Worm (Caenorhabditis elegans) whole organism, L2 larva: Measurements from ENCODE around the gene smcr-8.

ENCODE experiments used
- C34F6.9 ChIP-seq: fragments of 150-350 bp; optimal IDR thresholded peaks from 2 replicates; lab custom pipeline; 2014; ENCODE audit warnings: missing biosample characterization, missing genetic modification characterization
- F13H6.1 ChIP-seq: sonication (generic microtip); optimal IDR thresholded peaks from 2 replicates; lab custom pipeline; 2016; ENCODE audit warnings: missing genetic modification characterization, missing compliant biosample characterization
- R02D3.7 ChIP-seq: fragments of 150-350 bp; optimal IDR thresholded peaks from 2 replicates; lab custom pipeline; 2014; ENCODE audit warnings: missing biosample characterization, missing genetic modification characterization
- Y55F3AM.14 ChIP-seq: fragments of 200-800 bp; sonication (Bioruptor generic); optimal IDR thresholded peaks from 2 replicates; lab custom pipeline; 2018; ENCODE audit warnings: mild to moderate bottlenecking, missing genetic modification characterization, missing compliant biosample characterization
- ZK546.5 ChIP-seq: sonication (generic microtip); optimal IDR thresholded peaks from 2 replicates; lab custom pipeline; 2017; ENCODE audit warnings: missing biosample characterization, missing genetic modification characterization
- alr-1 ChIP-seq: fragments of 150-350 bp; optimal IDR thresholded peaks from 2 replicates; lab custom pipeline; 2014; ENCODE audit warnings: missing biosample characterization, missing genetic modification characterization
- aly-2 ChIP-seq: fragments of 150-350 bp; optimal IDR thresholded peaks from 2 replicates; lab custom pipeline; 2014; ENCODE audit warnings: missing biosample characterization, missing genetic modification characterization
- ama-1 ChIP-seq: fragments of 150-350 bp; optimal IDR thresholded peaks from 2 replicates; lab custom pipeline; 2018; ENCODE audit warnings: inconsistent platforms
- blmp-1 ChIP-seq: sonication (generic microtip); optimal IDR thresholded peaks from 2 replicates; lab custom pipeline; 2017; ENCODE audit warnings: missing genetic modification characterization, mild to moderate bottlenecking, missing compliant biosample characterization, antibody characterized with exemption, moderate library complexity; ENCODE audit not compliant: insufficient read depth
- ceh-16 ChIP-seq: fragments of 150-350 bp; optimal IDR thresholded peaks from 2 replicates; lab custom pipeline; 2014; ENCODE audit warnings: missing biosample characterization, missing genetic modification characterization
- ceh-82 ChIP-seq: fragments of 150-350 bp; optimal IDR thresholded peaks from 2 replicates; lab custom pipeline; 2014; ENCODE audit warnings: missing biosample characterization, missing genetic modification characterization
- crh-2 ChIP-seq: sonication (generic microtip); optimal IDR thresholded peaks from 2 replicates; lab custom pipeline; 2017; ENCODE audit warnings: missing biosample characterization, missing genetic modification characterization
- dmd-4 ChIP-seq: sonication (generic microtip); optimal IDR thresholded peaks from 2 replicates; lab custom pipeline; 2017; ENCODE audit warnings: missing biosample characterization, missing genetic modification characterization
- egl-27 ChIP-seq: sonication (generic microtip); optimal IDR thresholded peaks from 3 replicates; lab custom pipeline; 2017; ENCODE audit warnings: missing biosample characterization, missing genetic modification reagents, missing genetic modification characterization
- elt-1 ChIP-seq: fragments of 150-350 bp; optimal IDR thresholded peaks from 2 replicates; lab custom pipeline; 2014; ENCODE audit warnings: missing biosample characterization, missing genetic modification characterization
- elt-3 ChIP-seq: sonication (generic microtip); optimal IDR thresholded peaks from 2 replicates; lab custom pipeline; 2017; ENCODE audit warnings: missing biosample characterization, missing genetic modification characterization
- fos-1 ChIP-seq: fragments of 150-350 bp; optimal IDR thresholded peaks from 2 replicates; lab custom pipeline; 2014; ENCODE audit warnings: missing biosample characterization, missing genetic modification characterization
- gmeb-1 ChIP-seq: fragments of 150-350 bp; optimal IDR thresholded peaks from 2 replicates; lab custom pipeline; 2014; ENCODE audit warnings: missing biosample characterization, missing genetic modification characterization
- lin-11 ChIP-seq: fragments of 150-350 bp; sonication (generic microtip); optimal IDR thresholded peaks from 2 replicates; lab custom pipeline; 2014; ENCODE audit warnings: missing biosample characterization, missing genetic modification characterization, inconsistent platforms, mixed read lengths
- lin-13 ChIP-seq: fragments of 150-350 bp; optimal IDR thresholded peaks from 2 replicates; lab custom pipeline; 2014; ENCODE audit warnings: missing biosample characterization, missing genetic modification reagents, missing genetic modification characterization
- lin-39 ChIP-seq: fragments of 150-350 bp; optimal IDR thresholded peaks from 2 replicates; lab custom pipeline; 2014; ENCODE audit warnings: missing biosample characterization, missing genetic modification reagents, missing genetic modification characterization
- lsy-2 ChIP-seq, 2 experiments: fragments of 150-350 bp in 1 of 2; sonication (generic microtip) in 1 of 2; optimal IDR thresholded peaks; 2 replicates each; lab custom pipeline; 2014 to 2017; ENCODE audit warnings: missing biosample characterization in 2 of 2, missing genetic modification characterization in 2 of 2
- mab-5 ChIP-seq: fragments of 150-350 bp; optimal IDR thresholded peaks from 2 replicates; lab custom pipeline; 2014; ENCODE audit warnings: missing biosample characterization, missing genetic modification characterization
- mbf-1 ChIP-seq: sonication (generic microtip); optimal IDR thresholded peaks from 2 replicates; lab custom pipeline; 2017; ENCODE audit warnings: missing biosample characterization, missing genetic modification characterization
- mdl-1 ChIP-seq, 2 experiments: fragments of 150-350 bp in 1 of 2; sonication (generic microtip) in 1 of 2; optimal IDR thresholded peaks; 2 replicates each; lab custom pipeline; 2017; ENCODE audit warnings: missing biosample characterization in 2 of 2, missing genetic modification characterization in 2 of 2
- nhr-10 ChIP-seq: sonication (generic microtip); optimal IDR thresholded peaks from 2 replicates; lab custom pipeline; 2017; ENCODE audit warnings: missing biosample characterization, missing genetic modification characterization
- nhr-11 ChIP-seq: fragments of 150-350 bp; optimal IDR thresholded peaks from 2 replicates; lab custom pipeline; 2014; ENCODE audit warnings: missing biosample characterization, missing genetic modification characterization
- nhr-12 ChIP-seq: fragments of 150-350 bp; optimal IDR thresholded peaks from 2 replicates; lab custom pipeline; 2014; ENCODE audit warnings: missing biosample characterization, missing genetic modification characterization
- nhr-129 ChIP-seq: fragments of 150-350 bp; optimal IDR thresholded peaks from 2 replicates; lab custom pipeline; 2014; ENCODE audit warnings: missing biosample characterization, missing genetic modification characterization
- nhr-21 ChIP-seq: fragments of 150-350 bp; optimal IDR thresholded peaks from 2 replicates; lab custom pipeline; 2014; ENCODE audit warnings: missing biosample characterization, missing genetic modification characterization
- nhr-23 ChIP-seq: fragments of 150-350 bp; optimal IDR thresholded peaks from 2 replicates; lab custom pipeline; 2014; ENCODE audit warnings: missing biosample characterization, missing genetic modification reagents, missing genetic modification characterization
- nhr-237 ChIP-seq: fragments of 150-350 bp; optimal IDR thresholded peaks from 2 replicates; lab custom pipeline; 2014; ENCODE audit warnings: missing biosample characterization, missing genetic modification characterization
- nhr-25 ChIP-seq: fragments of 150-350 bp; sonication (generic microtip); optimal IDR thresholded peaks from 3 replicates; lab custom pipeline; 2014; ENCODE audit warnings: missing biosample characterization, missing genetic modification characterization
- nhr-6 ChIP-seq: fragments of 150-350 bp; optimal IDR thresholded peaks from 2 replicates; lab custom pipeline; 2014; ENCODE audit warnings: missing biosample characterization, missing genetic modification characterization
- nhr-77 ChIP-seq: fragments of 150-350 bp; optimal IDR thresholded peaks from 2 replicates; lab custom pipeline; 2014; ENCODE audit warnings: missing biosample characterization, missing genetic modification characterization
- peb-1 ChIP-seq: fragments of 150-350 bp; optimal IDR thresholded peaks from 2 replicates; lab custom pipeline; 2014; ENCODE audit warnings: missing biosample characterization, missing genetic modification characterization
- sem-4 ChIP-seq: fragments of 150-350 bp; optimal IDR thresholded peaks from 2 replicates; lab custom pipeline; 2014; ENCODE audit warnings: missing biosample characterization, missing genetic modification reagents, missing genetic modification characterization
- skn-1 ChIP-seq: sonication (generic microtip); optimal IDR thresholded peaks from 2 replicates; lab custom pipeline; 2017; ENCODE audit warnings: missing biosample characterization, missing genetic modification characterization
- sma-3 ChIP-seq: sonication (generic microtip); optimal IDR thresholded peaks from 2 replicates; lab custom pipeline; 2016; ENCODE audit warnings: missing genetic modification reagents, missing genetic modification characterization, missing compliant biosample characterization
- sma-9 ChIP-seq, 2 experiments: fragments of 150-350 bp in 1 of 2; sonication (generic microtip) in 1 of 2; optimal IDR thresholded peaks; 2 replicates each; lab custom pipeline; 2014 to 2016; ENCODE audit warnings: missing genetic modification characterization in 2 of 2, mild to moderate bottlenecking in 1 of 2, missing biosample characterization in 1 of 2, missing compliant biosample characterization in 1 of 2, missing genetic modification reagents in 1 of 2, moderate library complexity in 1 of 2
- snpc-4 ChIP-seq: fragments of 150-350 bp; optimal IDR thresholded peaks from 2 replicates; lab custom pipeline; 2014; ENCODE audit warnings: missing biosample characterization, missing genetic modification characterization
- unc-55 ChIP-seq: fragments of 150-350 bp; sonication (generic microtip); optimal IDR thresholded peaks from 3 replicates; lab custom pipeline; 2014; ENCODE audit warnings: missing biosample characterization, missing genetic modification reagents, missing genetic modification characterization
- unc-62 ChIP-seq: fragments of 150-350 bp; optimal IDR thresholded peaks from 2 replicates; lab custom pipeline; 2014; ENCODE audit warnings: missing biosample characterization, missing genetic modification reagents, missing genetic modification characterization
- zag-1 ChIP-seq: fragments of 150-350 bp; optimal IDR thresholded peaks from 2 replicates; lab custom pipeline; 2014; ENCODE audit warnings: missing biosample characterization, missing genetic modification characterization
- ztf-1 ChIP-seq: fragments of 200-800 bp; sonication (Bioruptor generic); conservative IDR thresholded peaks from 2 replicates; pipeline ENCODE4 v1.3.6; 2022; ENCODE audit warnings: missing genetic modification characterization, missing compliant biosample characterization
- ztf-11 ChIP-seq: sonication (generic microtip); optimal IDR thresholded peaks from 2 replicates; lab custom pipeline; 2017; ENCODE audit warnings: missing biosample characterization, missing genetic modification characterization
- ztf-4 ChIP-seq: fragments of 150-350 bp; optimal IDR thresholded peaks from 2 replicates; lab custom pipeline; 2014; ENCODE audit warnings: missing biosample characterization, missing genetic modification characterization

Gene smcr-8

ce11 chrIII:5024393-5024964 is 25.3 kb downstream of the smcr-8 start, which contains the start of gene pcf-11:
pcf-11 (plus strand) TSS chrIII:5024914.
- TF ChIP-seq crh-2 (tag; lab: Kevin White, UChicago) = peak; percentile 84
- TF ChIP-seq sma-3 (GFP tag; lab: Kevin White, UChicago) = peak; percentile 42
- TF ChIP-seq nhr-129 = peak; percentile 52
- TF ChIP-seq ama-1 = peak; percentile 83
- TF ChIP-seq fos-1 (tag; lab: Kevin White, UChicago) = peak; percentile 46
- TF ChIP-seq lsy-2 (tag; optimal IDR thresholded peaks at IDR 0.05; lab: Kevin White, UChicago) = peak; percentile 43 to 63
- no peak for TF ChIP-seq ceh-82 (tag; lab: Kevin White, UChicago)
- TF ChIP-seq C34F6.9 (tag; lab: Kevin White, UChicago) = peak; percentile 84
- no peak for TF ChIP-seq nhr-23 (tag; lab: Kevin White, UChicago)
- TF ChIP-seq nhr-21 (tag; lab: Kevin White, UChicago) = no peak
- peak; percentile 44 for TF ChIP-seq nhr-25 (tag; lab: Kevin White, UChicago)
- TF ChIP-seq ztf-4 = no peak
- TF ChIP-seq elt-3 = no peak
- peak; percentile 68 for TF ChIP-seq sem-4
- no peak for TF ChIP-seq nhr-11 (tag; lab: Kevin White, UChicago)
- peak; percentile 66 to 77 for TF ChIP-seq mdl-1 (tag; optimal IDR thresholded peaks at IDR 0.05; lab: Kevin White, UChicago)
- peak; percentile 75 for TF ChIP-seq lin-11 (tag; lab: Kevin White, UChicago)
- TF ChIP-seq lin-13 (GFP tag; lab: Kevin White, UChicago) = peak; percentile 64
- TF ChIP-seq sma-9 (GFP tag; optimal IDR thresholded peaks at IDR 0.05; lab: Kevin White, UChicago) = peak; percentile 20
- TF ChIP-seq sma-9 (tag; optimal IDR thresholded peaks at IDR 0.05; lab: Kevin White, UChicago) = no peak
- peak; percentile 48 for TF ChIP-seq F13H6.1 (tag; lab: Kevin White, UChicago)
- TF ChIP-seq mab-5 = peak; percentile 31
- TF ChIP-seq unc-55 = peak; percentile 77
- TF ChIP-seq gmeb-1 (tag; lab: Kevin White, UChicago) = peak; percentile 50
- TF ChIP-seq blmp-1 (tag; lab: Kevin White, UChicago) = peak; percentile 47

ce11 chrIII:5025136-5025629 is 26.0 kb downstream of the smcr-8 start:
- TF ChIP-seq ZK546.5 (tag; lab: Kevin White, UChicago) (no peak), ama-1 (peak; percentile 83), nhr-6 (tag; lab: Kevin White, UChicago) (no peak), mab-5 (no peak), F13H6.1 (tag; lab: Kevin White, UChicago) (peak; percentile 7), lin-11 (tag; lab: Kevin White, UChicago) (no peak), nhr-77 (tag; lab: Kevin White, UChicago) (no peak), alr-1 (tag; lab: Kevin White, UChicago) (no peak), egl-27 (tag; lab: Kevin White, UChicago) (no peak), nhr-23 (tag; lab: Kevin White, UChicago) (no peak), unc-55 (no peak), R02D3.7 (tag; lab: Kevin White, UChicago) (no peak), nhr-25 (tag; lab: Kevin White, UChicago) (no peak), lsy-2 (tag; optimal IDR thresholded peaks at IDR 0.05; lab: Kevin White, UChicago) (peak in 1 of 2 experiments; percentile 60), lin-39 (tag; lab: Kevin White, UChicago) (no peak), lin-13 (GFP tag; lab: Kevin White, UChicago) (peak; percentile 19), fos-1 (tag; lab: Kevin White, UChicago) (no peak), ztf-11 (tag; lab: Kevin White, UChicago) (no peak), Y55F3AM.14 (GFP tag; lab: Kevin White, UChicago) (peak; percentile 7), dmd-4 (tag; lab: Kevin White, UChicago) (no peak), sma-9 (GFP tag; optimal IDR thresholded peaks at IDR 0.05; lab: Kevin White, UChicago) (no peak), sma-9 (tag; optimal IDR thresholded peaks at IDR 0.05; lab: Kevin White, UChicago) (no peak), gmeb-1 (tag; lab: Kevin White, UChicago) (peak; percentile 28), sma-3 (GFP tag; lab: Kevin White, UChicago) (peak; percentile 44), elt-1 (tag; lab: Kevin White, UChicago) (no peak), ceh-82 (tag; lab: Kevin White, UChicago) (no peak), peb-1 (tag; lab: Kevin White, UChicago) (no peak), mbf-1 (tag; lab: Kevin White, UChicago) (no peak), crh-2 (tag; lab: Kevin White, UChicago) (peak; percentile 26), ztf-1 (GFP tag; lab: Robert Waterston, UW) (peak; percentile 93), nhr-10 (tag; lab: Kevin White, UChicago) (no peak), elt-3 (no peak), skn-1 (tag; lab: Kevin White, UChicago) (no peak), zag-1 (no peak), nhr-11 (tag; lab: Kevin White, UChicago) (no peak), blmp-1 (tag; lab: Kevin White, UChicago) (no peak), ztf-4 (peak; percentile 79), C34F6.9 (tag; lab: Kevin White, UChicago) (peak; percentile 25), nhr-12 (tag; lab: Kevin White, UChicago) (no peak), nhr-21 (tag; lab: Kevin White, UChicago) (peak; percentile 2), nhr-129 (no peak), mdl-1 (tag; optimal IDR thresholded peaks at IDR 0.05; lab: Kevin White, UChicago) (no peak), snpc-4 (tag; lab: Kevin White, UChicago) (no peak), nhr-237 (tag; lab: Kevin White, UChicago) (no peak), unc-62 (GFP tag; lab: Kevin White, UChicago) (no peak), sem-4 (peak; percentile 47), ceh-16 (no peak), aly-2 (tag; lab: Kevin White, UChicago) (no peak)
